Worm (Caenorhabditis elegans): Measurements from ENCODE around the gene npp-21.

- TF ChIP-seq lin-35 (GFP tag; optimal IDR thresholded peaks at IDR 0.05) (no peak), efl-1 (optimal IDR thresholded peaks at IDR 0.05) (no peak), efl-1 (GFP tag; optimal IDR thresholded peaks at IDR 0.05 in 1 of 2) (no peak), nhr-28 (tag; optimal IDR thresholded peaks at IDR 0.05) (no peak), nhr-237 (tag; optimal IDR thresholded peaks at IDR 0.05) (no peak), unc-62 (GFP tag; optimal IDR thresholded peaks at IDR 0.05) (no peak), ets-5 (GFP tag; IDR thresholded peaks at IDR 0.05) (no peak), fkh-10 (GFP tag; optimal IDR thresholded peaks at IDR 0.05) (no peak), unc-30 (tag; optimal IDR thresholded peaks at IDR 0.05) (no peak), aha-1 (tag; optimal IDR thresholded peaks at IDR 0.05) (no peak), nhr-20 (tag; optimal IDR thresholded peaks at IDR 0.05) (no peak), lir-3 (tag; optimal IDR thresholded peaks at IDR 0.05; ENCODE audit: poor library complexity) (no peak), hlh-4 (tag; optimal IDR thresholded peaks at IDR 0.05) (no peak), nhr-12 (tag; optimal IDR thresholded peaks at IDR 0.05) (no peak), mdl-1 (tag; optimal IDR thresholded peaks at IDR 0.05) (no peak)
Observed at ce11 chrII:7560844-7561243, 38.6 kb upstream of the npp-21 start.
